Fruit fly (Drosophila melanogaster) whole organism, wandering third instar larva: ENCODE data around the gene CG46396.

Source experiments
- Abd-B ChIP-seq: fragments of >200 bp; optimal IDR thresholded peaks from 2 replicates; lab custom pipeline; 2017; ENCODE audit warnings: missing biosample characterization, missing genetic modification characterization
- CG32264 ChIP-seq: fragments of 200-800 bp; sonication (Bioruptor generic); optimal IDR thresholded peaks from 2 replicates; lab custom pipeline; 2016; ENCODE audit warnings: missing biosample characterization, missing genetic modification characterization
- CG9705 ChIP-seq: fragments of 200-800 bp; sonication (Bioruptor generic); optimal IDR thresholded peaks from 2 replicates; lab custom pipeline; 2018; ENCODE audit warnings: missing biosample characterization, mild to moderate bottlenecking, missing genetic modification characterization
- CrebA ChIP-seq: fragments of 200-800 bp; sonication (Bioruptor generic); optimal IDR thresholded peaks from 2 replicates; lab custom pipeline; 2016; ENCODE audit warnings: missing biosample characterization, mild to moderate bottlenecking, missing genetic modification characterization, borderline replicate concordance
- Dif ChIP-seq: fragments of 200-275, 200-300 bp; sonication (Bioruptor generic); optimal IDR thresholded peaks from 2 replicates; lab custom pipeline; 2018; ENCODE audit warnings: missing biosample characterization, missing genetic modification characterization; ENCODE audit not compliant: partially characterized antibody
- GATAd ChIP-seq: sonication (Bioruptor generic); optimal IDR thresholded peaks from 2 replicates; lab custom pipeline; 2016; ENCODE audit warnings: missing biosample characterization, missing genetic modification characterization
- HLH106 ChIP-seq: fragments of 200-800 bp; optimal IDR thresholded peaks from 3 replicates; lab custom pipeline; 2019; ENCODE audit warnings: missing biosample characterization, mild to moderate bottlenecking, missing genetic modification characterization, moderate library complexity
- Hnf4 ChIP-seq: fragments of 200-800 bp; sonication (Bioruptor generic); optimal IDR thresholded peaks from 2 replicates; lab custom pipeline; 2016; ENCODE audit warnings: missing biosample characterization, mild to moderate bottlenecking, missing genetic modification characterization
- Hr83 ChIP-seq: fragments of 200-300 bp; sonication (Bioruptor generic); optimal IDR thresholded peaks from 2 replicates; lab custom pipeline; 2016; ENCODE audit warnings: missing biosample characterization, mild to moderate bottlenecking, missing genetic modification characterization, moderate library complexity; ENCODE audit not compliant: poor library complexity, severe bottlenecking
- Jra ChIP-seq: sonication (Bioruptor generic); optimal IDR thresholded peaks from 2 replicates; lab custom pipeline; 2016; ENCODE audit warnings: missing biosample characterization, missing genetic modification characterization
- Myc ChIP-seq: fragments of >200 bp; optimal IDR thresholded peaks from 2 replicates; lab custom pipeline; 2017
- N ChIP-seq: fragments of >200 bp; optimal IDR thresholded peaks from 2 replicates; lab custom pipeline; 2018; ENCODE audit warnings: missing biosample characterization, missing external identifiers, missing genetic modification characterization
- OdsH ChIP-seq: fragments of 200-800 bp; sonication (Bioruptor generic); optimal IDR thresholded peaks from 2 replicates; lab custom pipeline; 2016; ENCODE audit warnings: missing biosample characterization, mild to moderate bottlenecking, missing genetic modification characterization
- Rel ChIP-seq, 2 experiments: fragments of 200-800 bp; sonication (Bioruptor generic) in 1 of 2; optimal IDR thresholded peaks; 2 replicates in 1 of 2; 3 replicates in 1 of 2; lab custom pipeline; 2016 to 2019; ENCODE audit warnings: mild to moderate bottlenecking in 2 of 2, missing biosample characterization in 2 of 2, missing genetic modification characterization in 2 of 2, moderate library complexity in 1 of 2
- Vsx2 ChIP-seq: fragments of 200-300, 225-300 bp; sonication (Bioruptor generic); optimal IDR thresholded peaks from 2 replicates; lab custom pipeline; 2018; ENCODE audit warnings: missing biosample characterization, missing genetic modification characterization; ENCODE audit not compliant: partially characterized antibody
- brk ChIP-seq: fragments of 200-800 bp; sonication (Bioruptor generic); optimal IDR thresholded peaks from 2 replicates; lab custom pipeline; 2016; ENCODE audit warnings: missing biosample characterization, mild to moderate bottlenecking, missing genetic modification characterization
- dl ChIP-seq, 2 experiments: fragments of 175-275, 200-275 bp in 1 of 2; fragments of 200-275 bp in 1 of 2; sonication (Bioruptor generic); optimal IDR thresholded peaks; lab custom pipeline; 2018; ENCODE audit warnings: mild to moderate bottlenecking in 2 of 2, missing biosample characterization in 2 of 2, missing genetic modification characterization in 2 of 2, moderate library complexity in 2 of 2; ENCODE audit not compliant: partially characterized antibody in 2 of 2, insufficient read depth in 1 of 2
- dmrt93B ChIP-seq: fragments of 200-800 bp; sonication (Bioruptor generic); optimal IDR thresholded peaks from 2 replicates; lab custom pipeline; 2018; ENCODE audit warnings: missing biosample characterization, mild to moderate bottlenecking, missing genetic modification characterization
- ey ChIP-seq: fragments of 200-800 bp; sonication (Bioruptor generic); optimal IDR thresholded peaks from 2 replicates; lab custom pipeline; 2016; ENCODE audit warnings: missing biosample characterization, missing genetic modification characterization
- foxo ChIP-seq, 2 experiments: fragments of 200-800 bp; sonication (Bioruptor generic); optimal IDR thresholded peaks; 2 replicates in 1 of 2; 3 replicates in 1 of 2; lab custom pipeline; 2016 to 2017; ENCODE audit warnings: missing biosample characterization in 2 of 2, missing genetic modification characterization in 2 of 2
- h ChIP-seq: fragments of 200-800 bp; sonication (Bioruptor generic); optimal IDR thresholded peaks from 3 replicates; lab custom pipeline; 2016; ENCODE audit warnings: missing biosample characterization, mild to moderate bottlenecking, missing genetic modification characterization
- jim ChIP-seq: fragments of 175-275, 200-325 bp; sonication (Bioruptor generic); optimal IDR thresholded peaks from 2 replicates; lab custom pipeline; 2016; ENCODE audit warnings: missing biosample characterization, mild to moderate bottlenecking, missing genetic modification characterization
- lola ChIP-seq: fragments of >200 bp; optimal IDR thresholded peaks from 2 replicates; lab custom pipeline; 2017; ENCODE audit warnings: missing biosample characterization, missing genetic modification characterization
- pan ChIP-seq: fragments of >200 bp; optimal IDR thresholded peaks from 2 replicates; lab custom pipeline; 2017
- psq ChIP-seq: fragments of 200-800 bp; sonication (Bioruptor generic); optimal IDR thresholded peaks from 3 replicates; lab custom pipeline; 2017; ENCODE audit warnings: missing biosample characterization, mild to moderate bottlenecking, missing genetic modification characterization, moderate library complexity
- rgr ChIP-seq: fragments of 200-800 bp; sonication (Bioruptor generic); optimal IDR thresholded peaks from 3 replicates; lab custom pipeline; 2016; ENCODE audit warnings: missing biosample characterization, mild to moderate bottlenecking, missing genetic modification characterization
- sage ChIP-seq: fragments of 200-800 bp; sonication (Bioruptor generic); optimal IDR thresholded peaks from 2 replicates; lab custom pipeline; 2016; ENCODE audit warnings: missing biosample characterization, mild to moderate bottlenecking, missing genetic modification characterization
- sv ChIP-seq: fragments of 200-800 bp; sonication (Bioruptor generic); optimal IDR thresholded peaks from 3 replicates; lab custom pipeline; 2016; ENCODE audit warnings: missing biosample characterization, missing genetic modification characterization
- tai ChIP-seq: sonication (Bioruptor generic); optimal IDR thresholded peaks from 2 replicates; lab custom pipeline; 2016; ENCODE audit warnings: missing biosample characterization, missing genetic modification characterization
- usp ChIP-seq: fragments of >200 bp; optimal IDR thresholded peaks from 2 replicates; lab custom pipeline; 2017; ENCODE audit warnings: missing biosample characterization, missing genetic modification characterization
- woc ChIP-seq: sonication (Bioruptor generic); optimal IDR thresholded peaks from 2 replicates; lab custom pipeline; 2016; ENCODE audit warnings: missing biosample characterization, mild to moderate bottlenecking, missing genetic modification characterization

Gene CG46396

dm6 chr3R:6348943-6349342, 45.1 kb downstream of the CG46396 start, which contains the start of gene Hr83:
Gene Hr83 (plus strand): TSS chr3R:6349243.
- TF ChIP-seq OdsH (no peak), Vsx2 (GFP tag; lab: Kevin White, UChicago) (no peak), usp (GFP tag; lab: Kevin White, UChicago) (no peak), CG9705 (GFP tag; lab: Kevin White, UChicago) (no peak), Rel (GFP tag; optimal IDR thresholded peaks at IDR 0.05; lab: Kevin White, UChicago) (no peak), Rel (tag; optimal IDR thresholded peaks at IDR 0.05; lab: Kevin White, UChicago) (no peak), dmrt93B (GFP tag; lab: Kevin White, UChicago) (no peak), sv (no peak), Jra (GFP tag; lab: Kevin White, UChicago) (no peak), rgr (GFP tag; lab: Kevin White, UChicago) (no peak)

DNA sequence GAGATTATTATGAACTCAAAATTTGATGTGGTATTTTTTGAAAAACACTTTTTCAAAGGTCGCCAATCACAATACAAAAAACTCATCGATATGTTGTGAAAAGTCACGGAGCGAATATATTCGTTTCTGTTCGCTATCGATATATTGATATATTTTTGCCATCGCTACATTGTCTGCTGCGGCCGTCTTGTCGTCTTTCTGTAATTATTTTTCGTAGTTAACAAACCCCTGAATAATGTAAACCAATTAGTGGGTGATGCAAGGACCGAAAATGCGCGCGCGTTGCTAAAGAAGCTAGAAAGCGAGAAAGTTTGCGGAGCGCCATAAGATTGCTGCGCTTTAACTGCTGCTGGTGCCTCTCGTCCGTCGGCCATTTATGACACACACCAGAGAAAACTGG, 46.9 kb downstream of the CG46396 start, which contains the start of gene Pak:
TSS of gene Pak (plus strand) at position 142 of the 400 bp plus-strand sequence.
- no peak for TF ChIP-seq ey
- TF ChIP-seq woc (GFP tag; lab: Kevin White, UChicago) = peak; percentile 42
- TF ChIP-seq Hr83 = peak; percentile 91
- peak; percentile 15 for TF ChIP-seq GATAd (GFP tag; lab: Kevin White, UChicago)
- TF ChIP-seq Hnf4 = peak; percentile 29

- TF ChIP-seq ey = no peak
- TF ChIP-seq N (GFP tag; lab: Kevin White, UChicago) = no peak
- TF ChIP-seq h (GFP tag; lab: Kevin White, UChicago) = no peak
- TF ChIP-seq CG9705 (GFP tag; lab: Kevin White, UChicago) = no peak
- no peak for TF ChIP-seq Hnf4
- no peak for TF ChIP-seq rgr (GFP tag; lab: Kevin White, UChicago)
- TF ChIP-seq usp (GFP tag; lab: Kevin White, UChicago) = no peak
- no peak for TF ChIP-seq psq
- no peak for TF ChIP-seq GATAd (GFP tag; lab: Kevin White, UChicago)
- TF ChIP-seq CrebA (GFP tag; lab: Kevin White, UChicago) = no peak
- no peak for TF ChIP-seq brk (GFP tag; lab: Kevin White, UChicago)
- TF ChIP-seq CG32264 = no peak
- no peak for TF ChIP-seq dl (GFP tag; optimal IDR thresholded peaks at IDR 0.05; lab: Kevin White, UChicago; ENCODE audit: insufficient read depth in 1 of 2, partially characterized antibody in 2 of 2)
- no peak for TF ChIP-seq HLH106
- TF ChIP-seq lola = no peak
- no peak for TF ChIP-seq Dif (GFP tag; lab: Kevin White, UChicago)
- no peak for TF ChIP-seq sage
- TF ChIP-seq Hr83 = no peak
- TF ChIP-seq jim (GFP tag; lab: Kevin White, UChicago) = no peak
- TF ChIP-seq Vsx2 (GFP tag; lab: Kevin White, UChicago) = no peak
These were observed 47.3 kb downstream of the CG46396 start for dm6 chr3R:6351181-6351580.

DNA sequence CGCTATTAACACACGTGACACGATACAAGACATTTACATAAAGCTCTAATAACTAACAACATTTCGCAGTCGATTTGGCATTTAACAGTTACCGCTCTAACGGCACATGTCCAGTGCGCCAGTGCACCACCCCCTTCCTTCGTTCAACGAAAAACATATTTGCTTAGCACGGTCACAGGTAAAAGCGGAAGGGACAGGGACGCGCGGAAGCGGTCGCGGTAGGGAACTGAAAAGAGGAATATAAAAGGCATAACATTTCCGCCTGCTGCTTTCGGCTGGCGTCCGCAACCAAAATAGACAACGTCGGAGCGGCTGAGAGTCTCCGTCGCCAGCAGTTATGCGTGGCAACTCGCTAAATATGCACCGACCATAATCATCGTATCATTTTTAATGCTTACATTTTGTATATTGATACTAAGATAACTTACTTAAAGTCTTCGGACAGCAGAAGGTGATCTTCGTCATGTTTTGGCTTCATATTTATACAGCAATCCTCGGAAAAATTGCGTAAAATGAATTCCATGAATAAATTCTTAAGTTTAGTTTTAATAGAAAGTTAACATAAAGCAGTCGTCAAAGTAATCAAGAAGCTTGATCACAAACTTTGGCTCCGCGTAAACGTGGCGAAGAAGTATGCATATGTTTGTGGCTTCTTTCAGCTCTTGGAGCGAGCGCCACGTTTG, 48.0 kb downstream of the CG46396 start:
- TF ChIP-seq foxo (GFP tag; optimal IDR thresholded peaks at IDR 0.05; lab: Kevin White, UChicago) = peak in 1 of 2 experiments; percentile 22
- peak; percentile 2 for TF ChIP-seq HLH106
- peak; percentile 18 for TF ChIP-seq rgr (GFP tag; lab: Kevin White, UChicago)
- TF ChIP-seq Myc (lab: Kevin White, UChicago) = no peak

dm6 chr3R:6352436-6352835, 48.6 kb downstream of the CG46396 start:
- TF ChIP-seq Abd-B (GFP tag; lab: Kevin White, UChicago) (no peak), Vsx2 (GFP tag; lab: Kevin White, UChicago) (no peak), pan (lab: Kevin White, UChicago) (no peak), GATAd (GFP tag; lab: Kevin White, UChicago) (no peak), jim (GFP tag; lab: Kevin White, UChicago) (no peak), usp (GFP tag; lab: Kevin White, UChicago) (no peak), CrebA (GFP tag; lab: Kevin White, UChicago) (no peak), tai (GFP tag; lab: Kevin White, UChicago) (no peak), Dif (GFP tag; lab: Kevin White, UChicago) (no peak), Hnf4 (no peak), lola (no peak), foxo (GFP tag; optimal IDR thresholded peaks at IDR 0.05; lab: Kevin White, UChicago) (no peak), HLH106 (no peak), dl (GFP tag; optimal IDR thresholded peaks at IDR 0.05; lab: Kevin White, UChicago; ENCODE audit: insufficient read depth in 1 of 2, partially characterized antibody in 2 of 2) (no peak), woc (GFP tag; lab: Kevin White, UChicago) (no peak), sv (no peak), Jra (GFP tag; lab: Kevin White, UChicago) (no peak), h (GFP tag; lab: Kevin White, UChicago) (no peak)
